Worm (Caenorhabditis elegans) whole organism, midembryonic: ENCODE measurements around the gene T08A9.13.

ENCODE experiments used
- T22C8.4 ChIP-seq: fragments of 200-800 bp; sonication (Bioruptor generic); IDR thresholded peaks from 2 replicates; pipeline ENCODE4 v1.3.6; 2022; ENCODE audit warnings: missing genetic modification characterization, missing compliant biosample characterization
- cog-1 ChIP-seq: sonication (generic microtip); optimal IDR thresholded peaks from 2 replicates; lab custom pipeline; 2016; ENCODE audit warnings: missing genetic modification characterization, missing compliant biosample characterization
- klf-2 ChIP-seq: fragments of 200-800 bp; sonication (Bioruptor generic); conservative IDR thresholded peaks from 2 replicates; pipeline ENCODE4 v1.3.6; 2022; ENCODE audit warnings: missing genetic modification reagents, missing genetic modification characterization, missing compliant biosample characterization
- med-1 ChIP-seq: sonication (generic microtip); optimal IDR thresholded peaks from 2 replicates; lab custom pipeline; 2017; ENCODE audit warnings: missing genetic modification characterization, mild to moderate bottlenecking, missing compliant biosample characterization, antibody characterized with exemption, missing genetic modification reagents; ENCODE audit not compliant: insufficient read depth
- ref-1 ChIP-seq: fragments of 200-800 bp; sonication (Bioruptor generic); conservative IDR thresholded peaks from 2 replicates; pipeline ENCODE4 v1.3.6; 2022; ENCODE audit warnings: missing genetic modification reagents, missing genetic modification characterization, missing compliant biosample characterization
- ztf-23 ChIP-seq: fragments of 200-800 bp; sonication (Bioruptor generic); IDR thresholded peaks from 2 replicates; pipeline ENCODE4 v1.3.6; 2022; ENCODE audit warnings: missing genetic modification reagents, missing genetic modification characterization, missing compliant biosample characterization

ce11 chrX:7369770-7370169, 47.5 kb upstream of the T08A9.13 start:
- TF ChIP-seq ztf-23 (GFP tag; lab: Robert Waterston, UW) (no peak), cog-1 (tag; lab: Kevin White, UChicago) (no peak), T22C8.4 (no peak), med-1 (GFP tag; lab: Kevin White, UChicago) (no peak), klf-2 (GFP tag; lab: Robert Waterston, UW) (no peak), ref-1 (GFP tag; lab: Robert Waterston, UW) (no peak)
